Worm (Caenorhabditis elegans) whole organism, young adult: Measurements from ENCODE around the gene math-10.

Experiments
- B0035.1 ChIP-seq: sonication (generic microtip); optimal IDR thresholded peaks from 2 replicates; lab custom pipeline; 2016; ENCODE audit warnings: missing genetic modification characterization, mild to moderate bottlenecking, missing compliant biosample characterization, missing genotype, missing genetic modification reagents
- K12H6.12 ChIP-seq: fragments of 200-800 bp; sonication (Bioruptor generic); optimal IDR thresholded peaks from 2 replicates; lab custom pipeline; 2018; ENCODE audit warnings: mild to moderate bottlenecking, missing genetic modification characterization, missing compliant biosample characterization
- ama-1 ChIP-seq, 3 experiments: fragments of 150-350 bp in 1 of 3; sonication (generic microtip) in 2 of 3; optimal IDR thresholded peaks; 2 replicates each; lab custom pipeline; 2014 to 2018; ENCODE audit warnings: missing biosample characterization in 2 of 3, missing genetic modification characterization in 2 of 3, missing genetic modification reagents in 2 of 3
- aptf-2 ChIP-seq: fragments of 200-800 bp; sonication (Bioruptor generic); conservative IDR thresholded peaks from 2 replicates; pipeline ENCODE4 v1.3.6; 2022; ENCODE audit warnings: missing genetic modification reagents, missing genetic modification characterization, missing compliant biosample characterization
- egl-44 ChIP-seq: fragments of 200-800 bp; sonication (Bioruptor generic); IDR thresholded peaks from 2 replicates; pipeline ENCODE4 v1.3.6; 2022; ENCODE audit warnings: missing genetic modification reagents, missing genetic modification characterization, missing compliant biosample characterization
- ets-4 ChIP-seq: fragments of 200-800 bp; sonication (Bioruptor generic); optimal IDR thresholded peaks from 2 replicates; lab custom pipeline; 2018; ENCODE audit warnings: mild to moderate bottlenecking, missing genetic modification characterization, missing compliant biosample characterization
- hmg-1.2 ChIP-seq: fragments of 200-800 bp; sonication (Bioruptor generic); IDR thresholded peaks from 2 replicates; pipeline ENCODE4 v1.3.6; 2022; ENCODE audit warnings: missing genetic modification reagents, missing genetic modification characterization, missing compliant biosample characterization
- madf-10 ChIP-seq: sonication (generic microtip); optimal IDR thresholded peaks from 2 replicates; lab custom pipeline; 2016; ENCODE audit warnings: mild to moderate bottlenecking, missing genetic modification characterization, missing compliant biosample characterization
- mcd-1 ChIP-seq: fragments of 200-800 bp; sonication (Bioruptor generic); IDR thresholded peaks from 2 replicates; pipeline ENCODE4 v1.3.6; 2022; ENCODE audit warnings: missing genetic modification reagents, missing genetic modification characterization, missing compliant biosample characterization
- pha-4 ChIP-seq: fragments of 150-350 bp; sonication (generic microtip); optimal IDR thresholded peaks from 2 replicates; lab custom pipeline; 2014; ENCODE audit warnings: missing biosample characterization, missing genetic modification reagents, missing genetic modification characterization
- rpc-1 ChIP-seq, 2 experiments: fragments of 150-350 bp in 1 of 2; sonication (generic microtip) in 1 of 2; optimal IDR thresholded peaks; 2 replicates each; lab custom pipeline; 2014 to 2018; ENCODE audit warnings: missing biosample characterization in 1 of 2, missing genetic modification characterization in 1 of 2, missing genetic modification reagents in 1 of 2, missing genotype in 1 of 2
- xnd-1 ChIP-seq: sonication (generic microtip); optimal IDR thresholded peaks from 2 replicates; lab custom pipeline; 2016; ENCODE audit warnings: missing genotype, missing genetic modification reagents, missing genetic modification characterization, missing compliant biosample characterization

ce11 chrII:1884635-1885034 is 13.3 kb downstream of the math-10 start, which contains the start of gene math-6:
- TF ChIP-seq pha-4, result no peak
- TF ChIP-seq mcd-1 (GFP tag; lab: Robert Waterston, UW), result no peak
- no peak for TF ChIP-seq aptf-2 (GFP tag; lab: Robert Waterston, UW)
- TF ChIP-seq ama-1 (optimal IDR thresholded peaks at IDR 0.05; lab: Kevin White, UChicago), result no peak
- no peak for TF ChIP-seq ama-1 (GFP tag; optimal IDR thresholded peaks at IDR 0.05; lab: Kevin White, UChicago)
- no peak for TF ChIP-seq ets-4 (GFP tag; lab: Kevin White, UChicago)
- TF ChIP-seq xnd-1, result no peak
- no peak for TF ChIP-seq B0035.1 (tag; lab: Kevin White, UChicago)
- TF ChIP-seq hmg-1.2 (GFP tag; lab: Robert Waterston, UW), result no peak
- TF ChIP-seq rpc-1 (optimal IDR thresholded peaks at IDR 0.05; lab: Kevin White, UChicago), result no peak
- no peak for TF ChIP-seq rpc-1 (tag; optimal IDR thresholded peaks at IDR 0.05; lab: Kevin White, UChicago)
- no peak for TF ChIP-seq egl-44 (GFP tag; lab: Robert Waterston, UW)
- no peak for TF ChIP-seq K12H6.12 (tag; lab: Kevin White, UChicago)
- no peak for TF ChIP-seq madf-10
